Fruit fly (Drosophila melanogaster) whole organism, pupa: ENCODE measurements around the gene Dop1R2.

Experiments used
- CG10348 ChIP-seq: fragments of 200-800 bp; sonication (Bioruptor generic); IDR thresholded peaks from 2 replicates; pipeline ENCODE4 v1.3.6; 2022; ENCODE audit warnings: missing biosample characterization, missing genetic modification characterization
- CG12605 ChIP-seq: fragments of 200-800 bp; sonication (Bioruptor generic); IDR thresholded peaks from 2 replicates; pipeline ENCODE4 v1.3.6; 2022; ENCODE audit warnings: missing biosample characterization, missing genetic modification characterization
- CG13204 ChIP-seq: fragments of 200-800 bp; sonication (Bioruptor generic); optimal IDR thresholded peaks from 2 replicates; lab custom pipeline; 2018; ENCODE audit warnings: missing biosample characterization, mild to moderate bottlenecking, missing genetic modification characterization, moderate library complexity
- CG14655 ChIP-seq: fragments of 200-800 bp; sonication (Bioruptor generic); optimal IDR thresholded peaks from 3 replicates; lab custom pipeline; 2017; ENCODE audit warnings: mild to moderate bottlenecking, missing biosample characterization, missing genetic modification reagents, missing genetic modification characterization
- CG15710 ChIP-seq: fragments of 200-800 bp; sonication (Bioruptor generic); optimal IDR thresholded peaks from 2 replicates; lab custom pipeline; 2018; ENCODE audit warnings: missing biosample characterization, mild to moderate bottlenecking, missing genetic modification characterization, moderate library complexity
- CG17806 ChIP-seq: fragments of 200-800 bp; sonication (Bioruptor generic); optimal IDR thresholded peaks from 2 replicates; lab custom pipeline; 2018; ENCODE audit warnings: missing biosample characterization, mild to moderate bottlenecking, missing genetic modification characterization, moderate library complexity
- CG32121 ChIP-seq: fragments of 200-800 bp; sonication (Bioruptor generic); IDR thresholded peaks from 2 replicates; pipeline ENCODE4 v1.3.6; 2022; ENCODE audit warnings: missing biosample characterization, missing genetic modification characterization
- CG34367 ChIP-seq: fragments of 200-800 bp; sonication (Bioruptor generic); optimal IDR thresholded peaks from 2 replicates; lab custom pipeline; 2018; ENCODE audit warnings: missing biosample characterization, mild to moderate bottlenecking, missing genetic modification characterization
- CG4496 ChIP-seq: fragments of 200-800 bp; sonication (Bioruptor generic); IDR thresholded peaks from 3 replicates; pipeline ENCODE4 v1.3.6; 2022; ENCODE audit warnings: missing biosample characterization, missing genetic modification characterization
- CG8159 ChIP-seq: fragments of 200-800 bp; sonication (Bioruptor generic); optimal IDR thresholded peaks from 3 replicates; lab custom pipeline; 2018; ENCODE audit warnings: missing biosample characterization, mild to moderate bottlenecking, missing genetic modification characterization, moderate library complexity
- CG8301 ChIP-seq: fragments of 200-800 bp; sonication (Bioruptor generic); optimal IDR thresholded peaks from 2 replicates; lab custom pipeline; 2018; ENCODE audit warnings: missing biosample characterization, mild to moderate bottlenecking, missing genetic modification characterization
- CG9948 ChIP-seq: fragments of 200-800 bp; sonication (Bioruptor generic); optimal IDR thresholded peaks from 2 replicates; lab custom pipeline; 2018; ENCODE audit warnings: missing biosample characterization, mild to moderate bottlenecking, missing genetic modification characterization, moderate library complexity
- D1 ChIP-seq: fragments of 200-800 bp; sonication (Bioruptor generic); optimal IDR thresholded peaks from 2 replicates; lab custom pipeline; 2018; ENCODE audit warnings: missing biosample characterization, mild to moderate bottlenecking, missing genetic modification characterization, moderate library complexity
- EcR ChIP-seq: fragments of 200-800 bp; sonication (Bioruptor generic); optimal IDR thresholded peaks from 3 replicates; lab custom pipeline; 2019; ENCODE audit warnings: missing biosample characterization, missing genetic modification characterization, mild to moderate bottlenecking, moderate library complexity, missing genetic modification reagents
- Ets98B ChIP-seq: fragments of 200-800 bp; sonication (Bioruptor generic); IDR thresholded peaks from 2 replicates; pipeline ENCODE4 v1.3.6; 2022; ENCODE audit warnings: missing biosample characterization, missing genetic modification characterization
- Pif1A ChIP-seq: fragments of 200-800 bp; sonication (Bioruptor generic); optimal IDR thresholded peaks from 3 replicates; lab custom pipeline; 2016; ENCODE audit warnings: missing biosample characterization, missing genetic modification characterization
- Pif1B ChIP-seq: fragments of 200-800 bp; sonication (Bioruptor generic); optimal IDR thresholded peaks from 3 replicates; lab custom pipeline; 2016; ENCODE audit warnings: missing biosample characterization, missing genetic modification characterization
- Snoo ChIP-seq: fragments of 200-800 bp; sonication (Bioruptor generic); optimal IDR thresholded peaks from 3 replicates; lab custom pipeline; 2017; ENCODE audit warnings: missing biosample characterization, mild to moderate bottlenecking, missing genetic modification characterization, inconsistent platforms
- fd96Ca ChIP-seq: fragments of 200-800 bp; sonication (Bioruptor generic); IDR thresholded peaks from 3 replicates; pipeline ENCODE4 v1.3.6; 2022; ENCODE audit warnings: missing biosample characterization, missing genetic modification characterization
- gl ChIP-seq: fragments of 200-800 bp; sonication (Bioruptor generic); optimal IDR thresholded peaks from 2 replicates; lab custom pipeline; 2018; ENCODE audit warnings: missing biosample characterization, mild to moderate bottlenecking, missing genetic modification characterization
- rn ChIP-seq: fragments of 200-800 bp; sonication (Bioruptor generic); IDR thresholded peaks from 2 replicates; pipeline ENCODE4 v1.3.6; 2022; ENCODE audit warnings: missing biosample characterization, missing genetic modification characterization

Dop1R2 gene

dm6 chr3R:29690539-29690852, 30.7 kb upstream of the Dop1R2 start:
- TF ChIP-seq CG34367 (tag; lab: Kevin White, UChicago) = peak; percentile 57
- TF ChIP-seq CG4496 (GFP tag; lab: Robert Waterston, UW) = no peak
- TF ChIP-seq EcR (GFP tag; lab: Kevin White, UChicago) = no peak
- TF ChIP-seq gl = no peak
- peak; percentile 54 for TF ChIP-seq Pif1A (GFP tag; lab: Kevin White, UChicago)
- no peak for TF ChIP-seq D1 (tag; lab: Kevin White, UChicago)
- peak; percentile 62 for TF ChIP-seq CG15710 (tag; lab: Kevin White, UChicago)
- no peak for TF ChIP-seq CG32121 (GFP tag; lab: Robert Waterston, UW)
- peak; percentile 49 for TF ChIP-seq CG14655
- peak; percentile 1 for TF ChIP-seq Pif1B
- TF ChIP-seq CG12605 (GFP tag; lab: Robert Waterston, UW) = no peak
- TF ChIP-seq fd96Ca (GFP tag; lab: Robert Waterston, UW) = no peak
- peak; percentile 60 for TF ChIP-seq CG17806
- no peak for TF ChIP-seq Snoo (tag; lab: Kevin White, UChicago)
- no peak for TF ChIP-seq CG13204 (GFP tag; lab: Kevin White, UChicago)
- no peak for TF ChIP-seq CG10348 (GFP tag; lab: Robert Waterston, UW)
- peak; percentile 57 for TF ChIP-seq CG9948 (tag; lab: Kevin White, UChicago)
- TF ChIP-seq CG8159 (tag; lab: Kevin White, UChicago) = peak; percentile 77
- TF ChIP-seq CG8301 (tag; lab: Kevin White, UChicago) = peak; percentile 40
- TF ChIP-seq Ets98B (GFP tag; lab: Robert Waterston, UW) = peak; percentile 29
- TF ChIP-seq rn = no peak

- TF ChIP-seq CG13204 (GFP tag; lab: Kevin White, UChicago) = no peak
- peak; percentile 46 for TF ChIP-seq CG8159 (tag; lab: Kevin White, UChicago)
- 0 out of 3 replicates have a peak, but pooled peaks have one; percentile 28 for TF ChIP-seq fd96Ca (GFP tag; lab: Robert Waterston, UW)
- no peak for TF ChIP-seq D1 (tag; lab: Kevin White, UChicago)
- no peak for TF ChIP-seq CG10348 (GFP tag; lab: Robert Waterston, UW)
- no peak for TF ChIP-seq CG17806
- no peak for TF ChIP-seq Ets98B (GFP tag; lab: Robert Waterston, UW)
- TF ChIP-seq Pif1A (GFP tag; lab: Kevin White, UChicago) = no peak
- no peak for TF ChIP-seq EcR (GFP tag; lab: Kevin White, UChicago)
- no peak for TF ChIP-seq gl
- 0 out of 3 replicates have a peak, but pooled peaks have one; percentile 21 for TF ChIP-seq CG4496 (GFP tag; lab: Robert Waterston, UW)
- no peak for TF ChIP-seq CG32121 (GFP tag; lab: Robert Waterston, UW)
- TF ChIP-seq CG8301 (tag; lab: Kevin White, UChicago) = no peak
- peak; percentile 11 for TF ChIP-seq CG14655
- TF ChIP-seq CG34367 (tag; lab: Kevin White, UChicago) = no peak
- TF ChIP-seq CG9948 (tag; lab: Kevin White, UChicago) = peak; percentile 8
- TF ChIP-seq rn = no peak
- TF ChIP-seq Pif1B = no peak
- TF ChIP-seq CG15710 (tag; lab: Kevin White, UChicago) = no peak
Observed at dm6 chr3R:29689833-29690538, 30.2 kb upstream of the Dop1R2 start.

- TF ChIP-seq Ets98B (GFP tag; lab: Robert Waterston, UW) (no peak), CG13204 (GFP tag; lab: Kevin White, UChicago) (no peak), CG9948 (tag; lab: Kevin White, UChicago) (no peak), CG4496 (GFP tag; lab: Robert Waterston, UW) (no peak)
Observed at dm6 chr3R:29689211-29689610, 29.4 kb upstream of the Dop1R2 start, which contains the start of gene Obp99c. TSS of gene Obp99c (minus strand) at chr3R:29689311.

- TF ChIP-seq CG8159 (tag; lab: Kevin White, UChicago) (no peak), CG10348 (GFP tag; lab: Robert Waterston, UW) (no peak), Snoo (tag; lab: Kevin White, UChicago) (no peak), CG8301 (tag; lab: Kevin White, UChicago) (no peak), CG15710 (tag; lab: Kevin White, UChicago) (no peak), D1 (tag; lab: Kevin White, UChicago) (no peak), fd96Ca (GFP tag; lab: Robert Waterston, UW) (no peak), CG34367 (tag; lab: Kevin White, UChicago) (no peak), CG14655 (no peak), Pif1A (GFP tag; lab: Kevin White, UChicago) (no peak), Pif1B (no peak), Ets98B (GFP tag; lab: Robert Waterston, UW) (no peak), CG17806 (no peak), CG32121 (GFP tag; lab: Robert Waterston, UW) (no peak), gl (no peak)
Observed at dm6 chr3R:29686698-29687097, 26.9 kb upstream of the Dop1R2 start.

- TF ChIP-seq Snoo (tag; lab: Kevin White, UChicago) (no peak), Ets98B (GFP tag; lab: Robert Waterston, UW) (peak; percentile 64), CG15710 (tag; lab: Kevin White, UChicago) (no peak), CG32121 (GFP tag; lab: Robert Waterston, UW) (peak; percentile 30; the same call in 1 of the 2 replicates), CG10348 (GFP tag; lab: Robert Waterston, UW) (no peak), CG4496 (GFP tag; lab: Robert Waterston, UW) (peak; percentile 76), CG14655 (peak; percentile 32), CG12605 (GFP tag; lab: Robert Waterston, UW) (peak; percentile 92), CG8301 (tag; lab: Kevin White, UChicago) (peak; percentile 44), EcR (GFP tag; lab: Kevin White, UChicago) (peak; percentile 74)
Observed at dm6 chr3R:29682152-29682600, 22.4 kb upstream of the Dop1R2 start, which contains the start of the genes CG7582 and Gycalpha99B. TSS of gene CG7582 (minus strand) at chr3R:29682278. TSS of gene Gycalpha99B (plus strand) at chr3R:29682503.
